Worm (Caenorhabditis elegans) whole organism, L3 larva: ENCODE results near the gene rbm-22.

Experiments
- ZK546.5 ChIP-seq: sonication (generic microtip); optimal IDR thresholded peaks from 2 replicates; lab custom pipeline; 2017; ENCODE audit warnings: missing biosample characterization, missing genetic modification characterization
- ceh-28 ChIP-seq: fragments of 150-350 bp; optimal IDR thresholded peaks from 2 replicates; lab custom pipeline; 2014; ENCODE audit warnings: missing biosample characterization, missing genetic modification reagents, missing genetic modification characterization
- ceh-9 ChIP-seq: sonication (generic microtip); optimal IDR thresholded peaks from 2 replicates; lab custom pipeline; 2018; ENCODE audit warnings: missing biosample characterization, missing genetic modification characterization
- egl-27 ChIP-seq: sonication (generic microtip); optimal IDR thresholded peaks from 4 replicates; lab custom pipeline; 2017; ENCODE audit warnings: missing biosample characterization, missing genetic modification reagents, missing genetic modification characterization
- elt-3 ChIP-seq, 3 experiments: fragments of 150-350 bp in 1 of 3; sonication (generic microtip) in 2 of 3; optimal IDR thresholded peaks; 2 replicates in 2 of 3; 4 replicates in 1 of 3; lab custom pipeline; 2014 to 2017; ENCODE audit warnings: missing biosample characterization in 3 of 3, missing genetic modification characterization in 3 of 3
- fos-1 ChIP-seq: fragments of 150-350 bp; optimal IDR thresholded peaks from 2 replicates; lab custom pipeline; 2014; ENCODE audit warnings: missing biosample characterization, missing genetic modification characterization
- nhr-11 ChIP-seq: fragments of 150-350 bp; optimal IDR thresholded peaks from 2 replicates; lab custom pipeline; 2014; ENCODE audit warnings: missing biosample characterization, missing genetic modification characterization
- nhr-28 ChIP-seq: fragments of 150-350 bp; optimal IDR thresholded peaks from 2 replicates; lab custom pipeline; 2014; ENCODE audit warnings: missing biosample characterization, missing genetic modification characterization
- pha-4 ChIP-seq: fragments of 150-350 bp; optimal IDR thresholded peaks from 2 replicates; lab custom pipeline; 2014; ENCODE audit warnings: missing biosample characterization, missing genetic modification reagents, missing genetic modification characterization
- skn-1 ChIP-seq: fragments of 150-350 bp; optimal IDR thresholded peaks from 2 replicates; lab custom pipeline; 2014; ENCODE audit warnings: missing biosample characterization, missing genetic modification characterization
- tbx-2 ChIP-seq: sonication (generic microtip); optimal IDR thresholded peaks from 2 replicates; lab custom pipeline; 2016; ENCODE audit warnings: mild to moderate bottlenecking, missing genetic modification characterization, missing compliant biosample characterization
- zag-1 ChIP-seq: fragments of 150-350 bp; optimal IDR thresholded peaks from 2 replicates; lab custom pipeline; 2014; ENCODE audit warnings: missing biosample characterization, missing genetic modification characterization
- ztf-11 ChIP-seq: fragments of 150-350 bp; optimal IDR thresholded peaks from 2 replicates; lab custom pipeline; 2014; ENCODE audit warnings: missing biosample characterization, missing genetic modification characterization

ce11 chrIV:10909708-10910107, 48.5 kb downstream of the rbm-22 start, which contains the start of gene pyk-2:
- no peak for TF ChIP-seq tbx-2
- TF ChIP-seq ceh-28 (tag; lab: Kevin White, UChicago): no peak
- no peak for TF ChIP-seq ztf-11
- TF ChIP-seq zag-1 (tag; lab: Kevin White, UChicago): no peak
- TF ChIP-seq nhr-28 (tag; lab: Kevin White, UChicago): no peak
- no peak for TF ChIP-seq egl-27 (tag; lab: Kevin White, UChicago)
- no peak for TF ChIP-seq elt-3 (tag; optimal IDR thresholded peaks at IDR 0.05; lab: Kevin White, UChicago)
- no peak for TF ChIP-seq skn-1 (tag; lab: Kevin White, UChicago)
- TF ChIP-seq ceh-9: no peak
- TF ChIP-seq nhr-11 (tag; lab: Kevin White, UChicago): no peak
- no peak for TF ChIP-seq fos-1 (tag; lab: Kevin White, UChicago)
- TF ChIP-seq pha-4 (tag; lab: Kevin White, UChicago): no peak
- TF ChIP-seq ZK546.5 (tag; lab: Kevin White, UChicago): no peak
